Fruit fly (Drosophila melanogaster): ENCODE measurements around the gene CheB38a.

CheB38a gene

dm6 chr2L:20824136-20824789 is 5.9 kb upstream of the CheB38a start:
- TF ChIP-seq Side (GFP tag; optimal IDR thresholded peaks at IDR 0.05) (no peak), CG3163 (GFP tag; optimal IDR thresholded peaks at IDR 0.05) (peak; percentile 78), chinmo (GFP tag; IDR thresholded peaks at IDR 0.05; ENCODE audit: partially characterized antibody) (0 out of 4 replicates have a peak, but pooled peaks have one; percentile 6), CG1792 (GFP tag; optimal IDR thresholded peaks at IDR 0.05) (no peak), CG13624 (GFP tag; optimal IDR thresholded peaks at IDR 0.05) (no peak), rib (GFP tag; IDR thresholded peaks at IDR 0.05) (0 out of 2 replicates have a peak, but pooled peaks have one; percentile 24), sug (tag; optimal IDR thresholded peaks at IDR 0.05) (peak; percentile 7), btn (GFP tag; optimal IDR thresholded peaks at IDR 0.05) (no peak), gcm2 (GFP tag; optimal IDR thresholded peaks at IDR 0.05) (no peak), Dip2 (GFP tag; IDR thresholded peaks at IDR 0.05) (no peak), tap (tag; optimal IDR thresholded peaks at IDR 0.05) (no peak), sd (tag; optimal IDR thresholded peaks at IDR 0.05) (peak; percentile 44), gt (GFP tag; IDR thresholded peaks at IDR 0.05) (no peak), E2f2 (GFP tag; IDR thresholded peaks at IDR 0.05) (no peak), Ets97D (GFP tag; optimal IDR thresholded peaks at IDR 0.05) (no peak), CTCF (GFP tag; optimal IDR thresholded peaks at IDR 0.05) (no peak), CG8478 (optimal IDR thresholded peaks at IDR 0.05) (no peak), exex (tag; optimal IDR thresholded peaks at IDR 0.05) (peak; percentile 23), grau (tag; optimal IDR thresholded peaks at IDR 0.05) (peak; percentile 7), Dek (tag; optimal IDR thresholded peaks at IDR 0.05) (no peak), Kr (GFP tag; optimal IDR thresholded peaks at IDR 0.05) (no peak), Fer3 (tag; optimal IDR thresholded peaks at IDR 0.05) (no peak), Trl (optimal IDR thresholded peaks at IDR 0.05) (peak; percentile 23 to 61), Trl (GFP tag; optimal IDR thresholded peaks at IDR 0.05) (no peak), Mes4 (GFP tag; optimal IDR thresholded peaks at IDR 0.05) (no peak), gem (tag; optimal IDR thresholded peaks at IDR 0.05) (peak; percentile 4), CG6765 (GFP tag; optimal IDR thresholded peaks at IDR 0.05) (peak; percentile 28), Sox102F (GFP tag; optimal IDR thresholded peaks at IDR 0.05) (no peak), bab2 (GFP tag; optimal IDR thresholded peaks at IDR 0.05) (no peak), eve (GFP tag; optimal IDR thresholded peaks at IDR 0.05) (peak in 1 of 2 experiments; percentile 53), CG17568 (GFP tag; optimal IDR thresholded peaks at IDR 0.05) (peak; percentile 7), CG14050 (GFP tag; IDR thresholded peaks at IDR 0.05) (no peak), CG8290 (GFP tag; optimal IDR thresholded peaks at IDR 0.05) (no peak), CG8290 (tag; optimal IDR thresholded peaks at IDR 0.05) (peak in 1 of 2 experiments; percentile 15), sna (GFP tag; IDR thresholded peaks at IDR 0.05; ENCODE audit: partially characterized antibody) (no peak), CG13894 (tag; optimal IDR thresholded peaks at IDR 0.05) (peak; percentile 23), Med (GFP tag) (peak; percentile 60), CG1233 (GFP tag; optimal IDR thresholded peaks at IDR 0.05) (no peak), br (optimal IDR thresholded peaks at IDR 0.05) (no peak), Six4 (GFP tag; optimal IDR thresholded peaks at IDR 0.05) (no peak)

DNA sequence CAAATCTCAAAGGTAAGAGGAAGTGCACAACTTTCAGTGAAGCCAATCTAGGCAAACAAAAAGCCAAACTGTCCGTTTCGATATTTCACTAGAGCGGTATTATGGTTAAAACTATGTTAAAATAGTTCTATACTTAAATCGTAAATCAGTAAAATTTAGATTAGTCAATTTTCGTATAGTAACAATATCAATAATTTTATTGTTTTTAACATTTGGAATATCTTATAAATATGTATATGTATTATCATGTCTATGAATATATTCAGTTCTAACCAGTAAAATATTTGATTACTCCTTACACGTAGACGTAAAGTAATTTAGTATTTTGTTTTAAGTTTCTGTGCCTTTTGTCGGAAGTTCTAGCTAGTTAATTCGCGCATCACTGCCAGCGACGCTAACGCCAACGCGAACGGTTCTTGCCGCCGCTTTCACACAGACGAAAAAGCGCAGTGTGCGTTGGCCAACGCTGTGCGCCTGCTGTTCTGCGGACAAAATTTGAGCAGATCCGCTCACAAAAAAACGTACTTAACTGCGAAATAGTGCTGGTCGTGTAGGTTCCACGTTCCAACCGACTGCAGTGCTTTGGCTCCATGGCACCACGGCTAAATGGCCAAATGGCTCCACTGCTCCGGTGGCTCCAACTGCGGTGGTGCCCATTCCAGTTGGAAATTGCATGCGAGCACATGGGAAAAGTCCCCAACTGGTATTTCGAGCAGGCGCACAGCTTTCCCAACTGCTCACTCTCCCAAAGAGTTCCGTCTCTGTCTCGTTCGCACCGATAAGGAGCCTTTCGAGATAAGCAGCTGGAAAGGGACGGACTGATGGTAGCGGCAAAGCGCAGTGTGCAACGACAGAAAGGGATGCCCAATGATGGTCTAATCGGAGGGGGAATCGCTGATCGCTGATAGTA is 5.1 kb upstream of the CheB38a start:
- TF ChIP-seq bcd (GFP tag; optimal IDR thresholded peaks at IDR 0.05) (no peak), tup (GFP tag; optimal IDR thresholded peaks at IDR 0.05) (no peak), HLHmδ (GFP tag; optimal IDR thresholded peaks at IDR 0.05) (peak; percentile 73), E2f1 (GFP tag; IDR thresholded peaks at IDR 0.05) (0 out of 2 replicates have a peak, but pooled peaks have one; percentile 14), Fer3 (tag; optimal IDR thresholded peaks at IDR 0.05) (no peak), twi (tag; optimal IDR thresholded peaks at IDR 0.05) (peak; percentile 40), GATAe (GFP tag; conservative IDR thresholded peaks at IDR 0.05) (peak; percentile 99), row (GFP tag; IDR thresholded peaks at IDR 0.05) (peak; percentile 76), salm (tag; optimal IDR thresholded peaks at IDR 0.05) (no peak), CG12155 (GFP tag; optimal IDR thresholded peaks at IDR 0.05) (no peak), slou (GFP tag; optimal IDR thresholded peaks at IDR 0.05) (no peak), CkIIα-i1 (GFP tag; IDR thresholded peaks at IDR 0.05) (no peak), BtbVII (GFP tag; optimal IDR thresholded peaks at IDR 0.05) (no peak), CG9215 (GFP tag; IDR thresholded peaks at IDR 0.05) (peak; percentile 42; the same call in 1 of the 2 replicates)

Measured in whole organism, embryonic.